Worm (Caenorhabditis elegans) whole organism, mixed stage, embryonic: ENCODE data around the gene Y22D7AL.11.

Experiments used
- ceh-39 ChIP-seq: fragments of 150-350 bp; optimal IDR thresholded peaks from 2 replicates; lab custom pipeline; 2014; ENCODE audit warnings: missing biosample characterization, missing genetic modification characterization
- ces-1 ChIP-seq: fragments of 150-350 bp; optimal IDR thresholded peaks from 2 replicates; lab custom pipeline; 2014; ENCODE audit warnings: missing biosample characterization, missing genetic modification reagents, missing genetic modification characterization
- cnd-1 ChIP-seq: fragments of 200-800 bp; sonication (Bioruptor generic); optimal IDR thresholded peaks from 2 replicates; lab custom pipeline; 2018; ENCODE audit warnings: mild to moderate bottlenecking, missing genetic modification characterization, missing compliant biosample characterization
- drap-1 ChIP-seq: fragments of 200-800 bp; sonication (Bioruptor generic); optimal IDR thresholded peaks from 3 replicates; lab custom pipeline; 2018; ENCODE audit warnings: mild to moderate bottlenecking, missing genetic modification characterization, missing compliant biosample characterization
- hlh-1 ChIP-seq: fragments of 150-350 bp; optimal IDR thresholded peaks from 2 replicates; lab custom pipeline; 2014; ENCODE audit warnings: missing biosample characterization, missing genetic modification reagents, missing genetic modification characterization
- mls-2 ChIP-seq: sonication (generic microtip); optimal IDR thresholded peaks from 2 replicates; lab custom pipeline; 2016; ENCODE audit warnings: mild to moderate bottlenecking, missing genetic modification characterization, moderate library complexity, missing compliant biosample characterization
- nhr-237 ChIP-seq: fragments of 150-350 bp; optimal IDR thresholded peaks from 2 replicates; lab custom pipeline; 2014; ENCODE audit warnings: missing biosample characterization, missing genetic modification characterization
- nhr-28 ChIP-seq: fragments of 150-350 bp; optimal IDR thresholded peaks from 2 replicates; lab custom pipeline; 2014; ENCODE audit warnings: missing biosample characterization, missing genetic modification characterization
- snpc-4 ChIP-seq: fragments of 150-350 bp; optimal IDR thresholded peaks from 2 replicates; lab custom pipeline; 2014; ENCODE audit warnings: missing biosample characterization, missing genetic modification characterization

ce11 chrIII:1674760-1675159 is 40.6 kb upstream of the Y22D7AL.11 start:
- TF ChIP-seq cnd-1 (tag; lab: Kevin White, UChicago) (no peak), ceh-39 (tag; lab: Kevin White, UChicago) (no peak), nhr-28 (no peak), drap-1 (GFP tag; lab: Kevin White, UChicago) (no peak), nhr-237 (no peak), mls-2 (tag; lab: Kevin White, UChicago) (no peak), snpc-4 (no peak), ces-1 (GFP tag; lab: Kevin White, UChicago) (no peak), hlh-1 (tag; lab: Kevin White, UChicago) (no peak)
